Worm (Caenorhabditis elegans): ENCODE measurements around the gene dao-6.

DNA sequence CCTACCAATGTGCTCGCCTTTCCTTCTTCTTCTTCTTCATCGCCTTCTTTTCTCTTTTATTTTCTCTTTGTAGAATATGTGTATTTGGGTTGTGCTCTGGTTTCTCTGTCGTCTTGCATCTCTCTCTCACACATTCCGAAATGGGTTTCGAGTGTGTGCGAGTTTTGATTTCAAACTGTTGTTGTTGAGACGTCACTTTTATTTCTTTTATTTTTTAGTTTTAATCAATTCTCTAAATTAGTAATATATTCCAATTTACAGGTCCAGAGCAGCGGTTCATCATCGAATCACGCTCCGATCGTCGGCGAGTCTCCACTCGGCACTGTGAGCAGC is 31.4 kb downstream of the dao-6 start:
- TF ChIP-seq lsy-2 (tag; optimal IDR thresholded peaks at IDR 0.05): no peak
- no peak for TF ChIP-seq ztf-4 (tag; optimal IDR thresholded peaks at IDR 0.05)
- TF ChIP-seq mab-5 (tag; optimal IDR thresholded peaks at IDR 0.05): no peak
- TF ChIP-seq zag-1 (tag; optimal IDR thresholded peaks at IDR 0.05): no peak
- TF ChIP-seq lin-39 (tag; optimal IDR thresholded peaks at IDR 0.05): no peak
- TF ChIP-seq egl-27 (tag; optimal IDR thresholded peaks at IDR 0.05): no peak
- no peak for TF ChIP-seq nhr-237 (tag; optimal IDR thresholded peaks at IDR 0.05)
- TF ChIP-seq nhr-12 (tag; optimal IDR thresholded peaks at IDR 0.05): no peak
- TF ChIP-seq unc-39 (tag; optimal IDR thresholded peaks at IDR 0.05): no peak
- TF ChIP-seq elt-3 (tag; optimal IDR thresholded peaks at IDR 0.05): no peak
- no peak for TF ChIP-seq skn-1 (tag; optimal IDR thresholded peaks at IDR 0.05)
- no peak for TF ChIP-seq F13H6.1 (tag; optimal IDR thresholded peaks at IDR 0.05)
- no peak for TF ChIP-seq elt-1 (tag; optimal IDR thresholded peaks at IDR 0.05)

All from whole organism, L2 larva.